Fruit fly (Drosophila melanogaster) whole organism, pupa: ENCODE measurements around the gene CG3744.
A peak's percentile ranks its signal among the peaks of the same experiment; 100 is the strongest.

Experiments used
- CG10348 ChIP-seq: fragments of 200-800 bp; sonication (Bioruptor generic); IDR thresholded peaks from 2 replicates; pipeline ENCODE4 v1.3.6; 2022; ENCODE audit warnings: missing biosample characterization, missing genetic modification characterization
- CG12605 ChIP-seq: fragments of 200-800 bp; sonication (Bioruptor generic); IDR thresholded peaks from 2 replicates; pipeline ENCODE4 v1.3.6; 2022; ENCODE audit warnings: missing biosample characterization, missing genetic modification characterization
- CG13204 ChIP-seq: fragments of 200-800 bp; sonication (Bioruptor generic); optimal IDR thresholded peaks from 2 replicates; lab custom pipeline; 2018; ENCODE audit warnings: missing biosample characterization, mild to moderate bottlenecking, missing genetic modification characterization, moderate library complexity
- CG14655 ChIP-seq: fragments of 200-800 bp; sonication (Bioruptor generic); optimal IDR thresholded peaks from 3 replicates; lab custom pipeline; 2017; ENCODE audit warnings: mild to moderate bottlenecking, missing biosample characterization, missing genetic modification reagents, missing genetic modification characterization
- CG15710 ChIP-seq: fragments of 200-800 bp; sonication (Bioruptor generic); optimal IDR thresholded peaks from 2 replicates; lab custom pipeline; 2018; ENCODE audit warnings: missing biosample characterization, mild to moderate bottlenecking, missing genetic modification characterization, moderate library complexity
- CG17806 ChIP-seq: fragments of 200-800 bp; sonication (Bioruptor generic); optimal IDR thresholded peaks from 2 replicates; lab custom pipeline; 2018; ENCODE audit warnings: missing biosample characterization, mild to moderate bottlenecking, missing genetic modification characterization, moderate library complexity
- CG32121 ChIP-seq: fragments of 200-800 bp; sonication (Bioruptor generic); IDR thresholded peaks from 2 replicates; pipeline ENCODE4 v1.3.6; 2022; ENCODE audit warnings: missing biosample characterization, missing genetic modification characterization
- CG34367 ChIP-seq: fragments of 200-800 bp; sonication (Bioruptor generic); optimal IDR thresholded peaks from 2 replicates; lab custom pipeline; 2018; ENCODE audit warnings: missing biosample characterization, mild to moderate bottlenecking, missing genetic modification characterization
- CG4496 ChIP-seq: fragments of 200-800 bp; sonication (Bioruptor generic); IDR thresholded peaks from 3 replicates; pipeline ENCODE4 v1.3.6; 2022; ENCODE audit warnings: missing biosample characterization, missing genetic modification characterization
- CG8159 ChIP-seq: fragments of 200-800 bp; sonication (Bioruptor generic); optimal IDR thresholded peaks from 3 replicates; lab custom pipeline; 2018; ENCODE audit warnings: missing biosample characterization, mild to moderate bottlenecking, missing genetic modification characterization, moderate library complexity
- CG8301 ChIP-seq: fragments of 200-800 bp; sonication (Bioruptor generic); optimal IDR thresholded peaks from 2 replicates; lab custom pipeline; 2018; ENCODE audit warnings: missing biosample characterization, mild to moderate bottlenecking, missing genetic modification characterization
- CG9948 ChIP-seq: fragments of 200-800 bp; sonication (Bioruptor generic); optimal IDR thresholded peaks from 2 replicates; lab custom pipeline; 2018; ENCODE audit warnings: missing biosample characterization, mild to moderate bottlenecking, missing genetic modification characterization, moderate library complexity
- D1 ChIP-seq: fragments of 200-800 bp; sonication (Bioruptor generic); optimal IDR thresholded peaks from 2 replicates; lab custom pipeline; 2018; ENCODE audit warnings: missing biosample characterization, mild to moderate bottlenecking, missing genetic modification characterization, moderate library complexity
- EcR ChIP-seq: fragments of 200-800 bp; sonication (Bioruptor generic); optimal IDR thresholded peaks from 3 replicates; lab custom pipeline; 2019; ENCODE audit warnings: missing biosample characterization, missing genetic modification characterization, mild to moderate bottlenecking, moderate library complexity, missing genetic modification reagents
- Ets98B ChIP-seq: fragments of 200-800 bp; sonication (Bioruptor generic); IDR thresholded peaks from 2 replicates; pipeline ENCODE4 v1.3.6; 2022; ENCODE audit warnings: missing biosample characterization, missing genetic modification characterization
- Pif1A ChIP-seq: fragments of 200-800 bp; sonication (Bioruptor generic); optimal IDR thresholded peaks from 3 replicates; lab custom pipeline; 2016; ENCODE audit warnings: missing biosample characterization, missing genetic modification characterization
- Pif1B ChIP-seq: fragments of 200-800 bp; sonication (Bioruptor generic); optimal IDR thresholded peaks from 3 replicates; lab custom pipeline; 2016; ENCODE audit warnings: missing biosample characterization, missing genetic modification characterization
- Snoo ChIP-seq: fragments of 200-800 bp; sonication (Bioruptor generic); optimal IDR thresholded peaks from 3 replicates; lab custom pipeline; 2017; ENCODE audit warnings: missing biosample characterization, mild to moderate bottlenecking, missing genetic modification characterization, inconsistent platforms
- fd96Ca ChIP-seq: fragments of 200-800 bp; sonication (Bioruptor generic); IDR thresholded peaks from 3 replicates; pipeline ENCODE4 v1.3.6; 2022; ENCODE audit warnings: missing biosample characterization, missing genetic modification characterization
- gl ChIP-seq: fragments of 200-800 bp; sonication (Bioruptor generic); optimal IDR thresholded peaks from 2 replicates; lab custom pipeline; 2018; ENCODE audit warnings: missing biosample characterization, mild to moderate bottlenecking, missing genetic modification characterization
- rn ChIP-seq: fragments of 200-800 bp; sonication (Bioruptor generic); IDR thresholded peaks from 2 replicates; pipeline ENCODE4 v1.3.6; 2022; ENCODE audit warnings: missing biosample characterization, missing genetic modification characterization

The CG3744 gene

DNA sequence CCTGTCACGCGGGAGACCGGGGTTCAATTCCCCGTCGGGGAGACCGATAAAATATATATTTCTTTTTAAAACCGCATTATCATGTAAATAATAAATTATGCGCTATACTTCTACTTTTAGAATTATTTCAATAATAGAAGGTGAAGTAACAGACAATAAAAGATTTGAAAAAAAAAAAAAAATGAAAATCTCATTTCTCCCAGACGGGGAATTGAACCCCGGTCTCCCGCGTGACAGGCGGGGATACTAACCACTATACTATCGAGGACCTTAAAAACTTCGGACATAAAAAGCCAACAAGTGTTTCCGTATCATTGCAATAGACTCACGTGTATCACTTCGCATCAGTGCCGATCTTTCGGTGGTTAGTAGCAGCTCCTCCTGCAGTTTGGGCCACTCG, 38.4 kb upstream of the CG3744 start:
- TF ChIP-seq CG15710 (tag; lab: Kevin White, UChicago), result no peak
- no peak for TF ChIP-seq D1 (tag; lab: Kevin White, UChicago)
- TF ChIP-seq CG12605 (GFP tag; lab: Robert Waterston, UW), result no peak
- TF ChIP-seq EcR (GFP tag; lab: Kevin White, UChicago), result no peak
- TF ChIP-seq Pif1A (GFP tag; lab: Kevin White, UChicago), result no peak
- no peak for TF ChIP-seq CG8301
- no peak for TF ChIP-seq CG13204 (GFP tag; lab: Kevin White, UChicago)
- TF ChIP-seq CG8159 (tag; lab: Kevin White, UChicago), result no peak
- TF ChIP-seq fd96Ca (GFP tag; lab: Robert Waterston, UW), result no peak
- TF ChIP-seq CG34367 (tag; lab: Kevin White, UChicago), result no peak
- TF ChIP-seq CG9948, result no peak
- TF ChIP-seq CG10348 (GFP tag; lab: Robert Waterston, UW), result no peak
- TF ChIP-seq CG4496 (GFP tag; lab: Robert Waterston, UW), result no peak
- TF ChIP-seq CG14655 (GFP tag; lab: Kevin White, UChicago), result no peak
- no peak for TF ChIP-seq Ets98B (GFP tag; lab: Robert Waterston, UW)
- no peak for TF ChIP-seq Pif1B (GFP tag; lab: Kevin White, UChicago)

DNA sequence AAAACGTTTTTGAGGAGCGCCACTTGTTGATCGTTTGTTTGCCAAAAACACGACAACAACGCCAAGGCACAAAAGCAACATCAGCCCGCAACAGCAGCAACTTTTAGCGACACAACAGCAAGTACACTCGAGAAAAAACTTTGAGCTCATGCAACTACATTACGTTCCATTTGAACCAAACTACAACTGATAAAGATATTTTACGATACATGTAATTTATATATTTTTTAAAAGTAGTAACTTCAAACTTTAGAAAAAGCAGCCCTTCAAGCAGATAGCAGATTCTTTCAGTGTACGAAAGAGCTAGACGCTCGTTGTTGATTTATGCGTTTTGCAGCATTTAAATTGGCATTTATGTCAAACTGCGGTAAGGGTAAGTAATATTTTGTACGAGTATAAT, 33.6 kb upstream of the CG3744 start:
- TF ChIP-seq gl (tag; lab: Kevin White, UChicago) (no peak), EcR (GFP tag; lab: Kevin White, UChicago) (no peak), CG10348 (GFP tag; lab: Robert Waterston, UW) (no peak), rn (GFP tag; lab: Robert Waterston, UW) (peak; percentile 65), CG17806 (tag; lab: Kevin White, UChicago) (peak; percentile 41), fd96Ca (GFP tag; lab: Robert Waterston, UW) (peak; percentile 77; the same call in 2 of the 3 replicates), D1 (tag; lab: Kevin White, UChicago) (no peak), CG14655 (GFP tag; lab: Kevin White, UChicago) (no peak), CG32121 (GFP tag; lab: Robert Waterston, UW) (peak; percentile 87), Pif1A (GFP tag; lab: Kevin White, UChicago) (no peak), CG13204 (GFP tag; lab: Kevin White, UChicago) (no peak), CG8159 (tag; lab: Kevin White, UChicago) (peak; percentile 39), CG12605 (GFP tag; lab: Robert Waterston, UW) (peak; percentile 54; the same call in 1 of the 2 replicates), CG9948 (no peak), Snoo (tag; lab: Kevin White, UChicago) (no peak), Pif1B (GFP tag; lab: Kevin White, UChicago) (peak; percentile 50), CG34367 (tag; lab: Kevin White, UChicago) (peak; percentile 2), CG4496 (GFP tag; lab: Robert Waterston, UW) (peak; percentile 86), CG15710 (tag; lab: Kevin White, UChicago) (peak; percentile 23), Ets98B (GFP tag; lab: Robert Waterston, UW) (peak; percentile 86), CG8301 (peak; percentile 66)

DNA sequence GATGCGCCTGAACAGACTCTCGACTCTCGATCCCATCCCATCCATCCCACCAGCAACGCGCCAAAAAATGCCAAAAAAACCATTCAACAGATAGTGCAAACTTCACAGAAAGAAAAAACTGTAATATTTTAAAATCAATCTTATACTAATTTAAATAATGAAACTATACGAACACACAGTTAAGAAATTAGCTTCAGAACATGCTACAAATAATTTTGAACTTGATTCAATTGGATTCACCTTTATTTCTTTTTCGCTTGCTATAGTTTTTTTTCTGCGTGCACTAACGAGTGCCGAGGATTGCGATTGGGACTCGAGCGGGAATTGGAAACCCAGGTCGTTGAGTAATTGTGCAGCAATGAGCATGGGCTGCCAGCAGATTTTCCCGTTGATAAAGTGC, 31.6 kb upstream of the CG3744 start:
- TF ChIP-seq CG14655 (GFP tag; lab: Kevin White, UChicago) (peak; percentile 28), CG8301 (peak; percentile 38), CG17806 (tag; lab: Kevin White, UChicago) (no peak), Ets98B (GFP tag; lab: Robert Waterston, UW) (peak; percentile 66), CG32121 (GFP tag; lab: Robert Waterston, UW) (peak; percentile 68), fd96Ca (GFP tag; lab: Robert Waterston, UW) (0 out of 3 replicates have a peak, but pooled peaks have one; percentile 34), EcR (GFP tag; lab: Kevin White, UChicago) (no peak), Snoo (tag; lab: Kevin White, UChicago) (no peak), CG4496 (GFP tag; lab: Robert Waterston, UW) (no peak)

DNA sequence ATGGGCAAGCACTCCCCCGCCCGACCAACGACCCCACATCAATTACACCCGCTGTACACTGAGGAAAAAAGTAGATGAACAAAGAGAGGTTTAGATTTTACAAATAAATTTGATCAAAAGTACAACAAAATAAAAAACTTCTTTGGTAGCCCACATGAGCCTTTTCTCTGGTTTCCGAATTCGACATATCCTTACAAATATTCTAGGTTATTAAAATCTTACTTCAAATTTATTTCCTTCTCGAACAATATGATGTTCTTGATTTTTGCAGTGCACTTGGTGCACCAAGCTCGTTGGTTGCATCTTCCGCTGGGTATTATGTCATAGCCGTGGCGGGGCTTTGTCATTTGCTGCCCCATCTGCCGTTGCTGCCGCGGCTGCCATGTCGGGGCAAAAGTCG, 30.2 kb upstream of the CG3744 start:
- TF ChIP-seq gl (tag; lab: Kevin White, UChicago) (no peak), CG8159 (tag; lab: Kevin White, UChicago) (no peak), CG4496 (GFP tag; lab: Robert Waterston, UW) (peak; percentile 55; the same call in 1 of the 3 replicates), Ets98B (GFP tag; lab: Robert Waterston, UW) (peak; percentile 25; the same call in 1 of the 2 replicates), Snoo (tag; lab: Kevin White, UChicago) (no peak), CG17806 (tag; lab: Kevin White, UChicago) (no peak), CG8301 (peak; percentile 9), Pif1A (GFP tag; lab: Kevin White, UChicago) (no peak), CG12605 (GFP tag; lab: Robert Waterston, UW) (peak; percentile 45; the same call in 1 of the 2 replicates), fd96Ca (GFP tag; lab: Robert Waterston, UW) (0 out of 3 replicates have a peak, but pooled peaks have one; percentile 30), CG10348 (GFP tag; lab: Robert Waterston, UW) (no peak), CG32121 (GFP tag; lab: Robert Waterston, UW) (peak; percentile 64)

DNA sequence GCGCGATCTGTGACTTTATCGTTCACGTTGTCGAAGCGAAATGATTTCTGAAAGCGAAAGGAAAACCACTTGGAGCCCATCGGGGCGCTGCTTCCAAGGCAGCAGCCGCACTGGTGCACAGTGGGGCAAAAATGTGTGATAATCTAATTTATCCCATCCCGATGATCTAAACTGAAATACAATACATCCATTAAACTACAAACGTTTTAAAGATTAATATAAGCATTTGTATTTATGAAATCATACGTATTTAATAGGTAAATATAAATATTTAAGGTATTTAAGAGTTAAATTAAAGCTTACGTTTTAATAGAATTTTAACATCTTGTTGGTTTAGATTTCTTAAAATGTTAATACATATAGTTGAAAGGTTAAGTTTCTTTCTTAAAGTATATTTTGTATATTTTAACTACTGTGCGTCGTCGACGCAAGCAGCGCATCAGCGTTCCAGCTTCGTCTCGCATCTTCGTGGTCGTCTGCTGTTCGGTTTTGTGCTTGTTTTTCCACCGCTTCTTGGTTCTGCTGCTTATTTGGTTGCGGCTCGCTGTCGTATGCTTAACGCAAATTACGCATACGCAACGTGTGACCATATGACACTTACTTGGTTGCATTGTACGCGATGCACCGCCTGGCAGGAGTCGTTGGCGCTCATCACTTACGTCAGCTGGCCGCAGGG, 29.6 kb upstream of the CG3744 start, which contains the start of gene CG13643:
Gene CG13643 (minus strand): TSS at position 46 of the 676 bp plus-strand sequence.
- TF ChIP-seq CG8159 (tag; lab: Kevin White, UChicago), result peak; percentile 53
- peak; percentile 23; the same call in 1 of the 2 replicates for TF ChIP-seq Ets98B (GFP tag; lab: Robert Waterston, UW)
- TF ChIP-seq fd96Ca (GFP tag; lab: Robert Waterston, UW), result no peak
- TF ChIP-seq Snoo (tag; lab: Kevin White, UChicago), result no peak
- peak; percentile 51 for TF ChIP-seq Pif1B (GFP tag; lab: Kevin White, UChicago)
- TF ChIP-seq CG32121 (GFP tag; lab: Robert Waterston, UW), result peak; percentile 56
- TF ChIP-seq Pif1A (GFP tag; lab: Kevin White, UChicago), result peak; percentile 54
- no peak for TF ChIP-seq rn (GFP tag; lab: Robert Waterston, UW)
- peak; percentile 81 for TF ChIP-seq CG14655 (GFP tag; lab: Kevin White, UChicago)
- no peak for TF ChIP-seq CG13204 (GFP tag; lab: Kevin White, UChicago)
- TF ChIP-seq CG34367 (tag; lab: Kevin White, UChicago), result no peak
- TF ChIP-seq EcR (GFP tag; lab: Kevin White, UChicago), result no peak
- peak; percentile 42; the same call in 1 of the 3 replicates for TF ChIP-seq CG4496 (GFP tag; lab: Robert Waterston, UW)
- TF ChIP-seq CG12605 (GFP tag; lab: Robert Waterston, UW), result no peak
- TF ChIP-seq CG8301, result peak; percentile 79
- TF ChIP-seq CG17806 (tag; lab: Kevin White, UChicago), result no peak
- TF ChIP-seq CG9948, result no peak
- TF ChIP-seq CG10348 (GFP tag; lab: Robert Waterston, UW), result no peak
